Worm (Caenorhabditis elegans) whole organism, L4 larva: ENCODE results near the gene gop-1.

Source experiments
- F10B5.3 ChIP-seq: sonication (generic microtip); optimal IDR thresholded peaks from 2 replicates; lab custom pipeline; 2016; ENCODE audit warnings: mild to moderate bottlenecking, missing genetic modification characterization, missing compliant biosample characterization
- F26F4.8 ChIP-seq: fragments of 200-800 bp; sonication (Bioruptor generic); conservative IDR thresholded peaks from 2 replicates; pipeline ENCODE4 v1.3.6; 2022; ENCODE audit warnings: missing genetic modification characterization, missing compliant biosample characterization
- T20F7.1 ChIP-seq: fragments of 200-800 bp; sonication (Bioruptor generic); optimal IDR thresholded peaks from 2 replicates; lab custom pipeline; 2018; ENCODE audit warnings: mild to moderate bottlenecking, missing genetic modification characterization, missing compliant biosample characterization
- ZK337.2 ChIP-seq: fragments of 200-800 bp; sonication (Bioruptor generic); IDR thresholded peaks from 2 replicates; pipeline ENCODE4 v1.3.6; 2022; ENCODE audit warnings: missing genetic modification reagents, missing genetic modification characterization, missing compliant biosample characterization
- ZK546.5 ChIP-seq, 2 experiments: sonication (generic microtip); optimal IDR thresholded peaks; 2 replicates each; lab custom pipeline; 2017; ENCODE audit warnings: missing biosample characterization in 2 of 2, missing genetic modification characterization in 2 of 2
- aha-1 ChIP-seq: fragments of 150-350 bp; peaks from one replicate; lab custom pipeline; 2014; ENCODE audit warnings: missing biosample characterization, missing genetic modification characterization
- ama-1 ChIP-seq: fragments of 150-350 bp; optimal IDR thresholded peaks from 2 replicates; lab custom pipeline; 2014; ENCODE audit warnings: inconsistent platforms, mixed read lengths
- attf-4 ChIP-seq: sonication (generic microtip); optimal IDR thresholded peaks from 3 replicates; lab custom pipeline; 2017; ENCODE audit warnings: missing biosample characterization, missing genetic modification characterization
- ceh-44 ChIP-seq: fragments of 200-800 bp; sonication (Bioruptor generic); IDR thresholded peaks from 2 replicates; pipeline ENCODE4 v1.3.6; 2022; ENCODE audit warnings: missing genetic modification reagents, missing genetic modification characterization, missing compliant biosample characterization
- ceh-62 ChIP-seq: sonication (generic microtip); optimal IDR thresholded peaks from 2 replicates; lab custom pipeline; 2017; ENCODE audit warnings: missing biosample characterization, missing genetic modification characterization
- daf-8 ChIP-seq: fragments of 200-800 bp; sonication (Bioruptor generic); IDR thresholded peaks from 2 replicates; pipeline ENCODE4 v1.3.6; 2022; ENCODE audit warnings: missing genetic modification characterization, missing compliant biosample characterization
- dmd-6 ChIP-seq: fragments of 200-800 bp; sonication (Bioruptor generic); IDR thresholded peaks from 2 replicates; pipeline ENCODE4 v1.3.6; 2022; ENCODE audit warnings: missing genetic modification reagents, missing genetic modification characterization, missing compliant biosample characterization
- duxl-1 ChIP-seq: sonication (generic microtip); optimal IDR thresholded peaks from 2 replicates; lab custom pipeline; 2016; ENCODE audit warnings: mild to moderate bottlenecking, missing genetic modification characterization, moderate library complexity, missing compliant biosample characterization; ENCODE audit not compliant: poor library complexity
- dve-1 ChIP-seq: sonication (generic microtip); optimal IDR thresholded peaks from 2 replicates; lab custom pipeline; 2017; ENCODE audit warnings: antibody characterized with exemption, mild to moderate bottlenecking, missing genetic modification characterization, missing compliant biosample characterization; ENCODE audit not compliant: insufficient read depth
- egl-43 ChIP-seq: fragments of 200-800 bp; sonication (Bioruptor generic); IDR thresholded peaks from 2 replicates; pipeline ENCODE4 v1.3.6; 2022; ENCODE audit warnings: missing genetic modification reagents, missing genetic modification characterization, missing compliant biosample characterization
- fkh-10 ChIP-seq: fragments of 150-350 bp; optimal IDR thresholded peaks from 2 replicates; lab custom pipeline; 2014; ENCODE audit warnings: missing biosample characterization, missing genetic modification reagents, missing genetic modification characterization
- hif-1 ChIP-seq, 2 experiments: sonication (generic microtip); optimal IDR thresholded peaks; 2 replicates each; lab custom pipeline; 2016 to 2017; ENCODE audit warnings: missing compliant biosample characterization in 2 of 2, missing genetic modification characterization in 2 of 2, missing genetic modification reagents in 2 of 2, missing genotype in 2 of 2, mild to moderate bottlenecking in 1 of 2
- hlh-11 ChIP-seq: fragments of 200-800 bp; sonication (Bioruptor generic); optimal IDR thresholded peaks from 2 replicates; lab custom pipeline; 2018; ENCODE audit warnings: mild to moderate bottlenecking, missing genetic modification characterization, missing compliant biosample characterization
- lim-7 ChIP-seq: fragments of 200-800 bp; sonication (Bioruptor generic); IDR thresholded peaks from 2 replicates; pipeline ENCODE4 v1.3.6; 2022; ENCODE audit warnings: missing genetic modification characterization, missing compliant biosample characterization
- lin-39 ChIP-seq: fragments of 150-350 bp; optimal IDR thresholded peaks from 2 replicates; lab custom pipeline; 2014; ENCODE audit warnings: missing biosample characterization, missing genetic modification reagents, missing genetic modification characterization
- lsy-2 ChIP-seq, 2 experiments: fragments of 150-350 bp in 1 of 2; sonication (generic microtip) in 1 of 2; optimal IDR thresholded peaks; 2 replicates each; lab custom pipeline; 2014 to 2017; ENCODE audit warnings: missing biosample characterization in 2 of 2, missing genetic modification characterization in 2 of 2
- mdl-1 ChIP-seq, 2 experiments: fragments of 150-350 bp in 1 of 2; sonication (generic microtip) in 1 of 2; optimal IDR thresholded peaks; 2 replicates each; lab custom pipeline; 2014 to 2017; ENCODE audit warnings: missing biosample characterization in 2 of 2, missing genetic modification characterization in 2 of 2
- mep-1 ChIP-seq: fragments of 150-350 bp; sonication (generic microtip); optimal IDR thresholded peaks from 3 replicates; lab custom pipeline; 2014; ENCODE audit warnings: missing biosample characterization, missing genetic modification characterization
- nhr-11 ChIP-seq: fragments of 150-350 bp; optimal IDR thresholded peaks from 2 replicates; lab custom pipeline; 2014; ENCODE audit warnings: missing biosample characterization, missing genetic modification characterization
- nhr-237 ChIP-seq: sonication (generic microtip); optimal IDR thresholded peaks from 2 replicates; lab custom pipeline; 2017; ENCODE audit warnings: missing biosample characterization, missing genetic modification characterization
- nhr-25 ChIP-seq: sonication (generic microtip); optimal IDR thresholded peaks from 2 replicates; lab custom pipeline; 2017; ENCODE audit warnings: missing genetic modification characterization, mild to moderate bottlenecking, missing compliant biosample characterization, antibody characterized with exemption, moderate library complexity, borderline replicate concordance; ENCODE audit not compliant: insufficient read depth
- nhr-28 ChIP-seq: fragments of 150-350 bp; optimal IDR thresholded peaks from 2 replicates; lab custom pipeline; 2014; ENCODE audit warnings: missing biosample characterization, missing genetic modification characterization
- nhr-48 ChIP-seq: sonication (generic microtip); optimal IDR thresholded peaks from 2 replicates; lab custom pipeline; 2016; ENCODE audit warnings: mild to moderate bottlenecking, missing genetic modification characterization, missing compliant biosample characterization
- nhr-6 ChIP-seq: fragments of 150-350 bp; optimal IDR thresholded peaks from 2 replicates; lab custom pipeline; 2014; ENCODE audit warnings: missing biosample characterization, missing genetic modification characterization
- nhr-76 ChIP-seq: fragments of 150-350 bp; optimal IDR thresholded peaks from 2 replicates; lab custom pipeline; 2014; ENCODE audit warnings: missing biosample characterization, missing genetic modification characterization
- php-3 ChIP-seq: fragments of 200-800 bp; sonication (Bioruptor generic); IDR thresholded peaks from 2 replicates; pipeline ENCODE4 v1.3.6; 2022; ENCODE audit warnings: missing genetic modification reagents, missing genetic modification characterization, missing compliant biosample characterization
- pqm-1 ChIP-seq: sonication (generic microtip); optimal IDR thresholded peaks from 2 replicates; lab custom pipeline; 2017; ENCODE audit warnings: missing biosample characterization, missing genetic modification characterization
- saeg-2 ChIP-seq: fragments of 200-800 bp; sonication (Bioruptor generic); IDR thresholded peaks from 2 replicates; pipeline ENCODE4 v1.3.6; 2022; ENCODE audit warnings: missing genetic modification reagents, missing genetic modification characterization, missing compliant biosample characterization
- snpc-4 ChIP-seq: fragments of 150-350 bp; optimal IDR thresholded peaks from 2 replicates; lab custom pipeline; 2014; ENCODE audit warnings: missing biosample characterization, missing genetic modification characterization
- spr-3 ChIP-seq: fragments of 200-800 bp; sonication (Bioruptor generic); optimal IDR thresholded peaks from 2 replicates; lab custom pipeline; 2018; ENCODE audit warnings: mild to moderate bottlenecking, missing genetic modification characterization, missing compliant biosample characterization
- tra-1 ChIP-seq: fragments of 200-800 bp; sonication (Bioruptor generic); IDR thresholded peaks from 2 replicates; pipeline ENCODE4 v1.3.6; 2022; ENCODE audit warnings: missing genetic modification reagents, missing genetic modification characterization, missing compliant biosample characterization
- unc-130 ChIP-seq: sonication (generic microtip); optimal IDR thresholded peaks from 2 replicates; lab custom pipeline; 2016; ENCODE audit warnings: missing genetic modification reagents, missing genetic modification characterization, missing compliant biosample characterization
- unc-62 ChIP-seq, 3 experiments: fragments of 150-350 bp in 1 of 3; sonication (generic microtip); optimal IDR thresholded peaks in 2 of 3; peaks in 1 of 3; 1 replicate in 1 of 3; 2 replicates in 2 of 3; lab custom pipeline; 2014 to 2017; ENCODE audit warnings: missing biosample characterization in 3 of 3, missing genetic modification characterization in 3 of 3, missing genetic modification reagents in 3 of 3, missing genotype in 1 of 3
- ztf-11 ChIP-seq: fragments of 150-350 bp; optimal IDR thresholded peaks from 2 replicates; lab custom pipeline; 2014; ENCODE audit warnings: missing biosample characterization, missing genetic modification characterization

The gop-1 gene

DNA sequence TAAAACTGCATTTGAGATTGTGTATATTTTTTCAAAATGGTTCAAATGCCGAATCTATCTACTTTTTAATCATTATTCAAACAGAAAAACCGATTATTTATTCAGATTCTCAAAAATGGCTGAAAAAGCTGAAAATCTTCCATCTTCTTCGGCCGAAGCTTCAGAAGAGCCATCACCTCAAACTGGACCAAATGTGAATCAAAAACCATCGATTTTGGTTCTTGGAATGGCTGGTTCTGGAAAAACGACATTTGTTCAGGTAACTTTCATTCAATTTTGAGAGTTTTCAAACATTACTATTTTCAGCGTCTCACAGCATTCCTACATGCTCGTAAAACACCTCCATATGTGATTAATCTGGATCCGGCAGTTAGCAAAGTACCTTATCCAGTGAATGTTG is 4.7 kb downstream of the gop-1 start, which contains the start of gene gop-2:
TSS of gene gop-2 (plus strand) at position 106 of the 400 bp plus-strand sequence.
- TF ChIP-seq ama-1 (lab: Kevin White, UChicago) (peak; percentile 24), unc-130 (GFP tag; lab: Kevin White, UChicago) (no peak), unc-62 (GFP tag; optimal IDR thresholded peaks at IDR 0.05 in 1 of 2; lab: Kevin White, UChicago) (peak in 1 of 2 experiments; percentile 92), unc-62 (tag; optimal IDR thresholded peaks at IDR 0.05; lab: Kevin White, UChicago) (no peak)
- TF ChIP-seq, all 104 proteins: peak for 2

DNA sequence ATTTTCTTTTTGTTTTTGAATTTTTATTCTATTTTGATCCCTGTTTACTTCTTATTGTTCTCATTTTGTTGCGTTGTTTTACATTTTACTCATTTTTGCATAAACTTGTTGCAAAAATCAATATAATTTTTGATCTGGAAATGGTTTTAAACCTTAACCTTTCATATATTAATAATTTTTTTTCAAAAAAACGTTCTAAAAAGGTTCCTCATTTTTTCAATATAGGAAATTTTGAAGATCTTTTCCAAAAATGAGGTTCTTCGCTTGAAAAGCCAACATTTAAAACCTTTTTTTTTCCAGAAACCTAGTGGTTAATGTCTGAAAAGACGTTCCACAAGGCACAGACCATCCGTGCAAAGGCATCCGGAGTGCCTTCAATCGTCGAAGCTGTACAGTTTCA is 6.2 kb downstream of the gop-1 start, which contains the start of gene gop-3:
TSS of gene gop-3 (plus strand) at position 301 of the 400 bp plus-strand sequence.
- TF ChIP-seq F10B5.3 (tag; lab: Kevin White, UChicago) (no peak), nhr-11 (no peak), T20F7.1 (GFP tag; lab: Kevin White, UChicago) (no peak), ZK546.5 (tag; optimal IDR thresholded peaks at IDR 0.05; lab: Kevin White, UChicago) (no peak), nhr-76 (tag; lab: Kevin White, UChicago) (no peak), F26F4.8 (GFP tag; lab: Robert Waterston, UW) (no peak), nhr-25 (tag; lab: Kevin White, UChicago) (no peak), ztf-11 (no peak), tra-1 (GFP tag; lab: Robert Waterston, UW) (no peak)

DNA sequence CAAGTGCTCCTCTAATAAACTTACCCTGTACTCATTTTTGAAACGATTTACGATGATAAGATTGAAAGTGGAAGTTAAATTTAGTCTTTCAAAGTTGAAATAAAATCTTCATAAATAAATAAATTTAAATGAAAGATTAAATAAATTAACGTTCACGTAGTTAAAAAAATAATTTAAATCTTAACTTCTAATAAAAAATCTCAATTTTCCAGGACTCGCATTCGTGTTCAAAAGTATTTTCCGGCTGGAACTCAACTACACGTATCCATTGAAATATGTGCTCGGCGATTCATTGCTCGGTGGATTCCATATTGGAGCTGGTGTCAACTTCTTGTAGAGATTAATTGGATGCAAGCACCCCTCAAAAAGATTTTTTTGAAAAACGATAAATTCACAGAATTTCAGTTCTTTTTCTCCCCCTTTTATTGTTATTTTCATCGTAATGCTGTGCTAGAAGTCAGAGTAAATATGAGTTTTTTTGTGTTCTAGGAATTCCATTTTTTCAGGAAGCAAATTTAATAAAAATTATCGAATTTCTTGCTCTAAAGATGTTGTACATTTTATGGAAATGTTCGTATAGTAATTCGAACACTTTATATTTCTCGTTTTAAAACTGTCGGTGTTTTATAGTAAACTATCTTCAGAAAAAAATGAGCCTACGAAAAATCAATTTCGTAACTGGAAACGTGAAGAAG is 9.2 kb downstream of the gop-1 start, which contains the start of the genes C34E10.9 and hap-1:
TSS of gene C34E10.9 (minus strand) at position 101 of the 695 bp plus-strand sequence.
TSS of gene hap-1 (plus strand) at position 645 of the 695 bp plus-strand sequence.
- TF ChIP-seq lim-7 (GFP tag; lab: Robert Waterston, UW): no peak
- no peak for TF ChIP-seq mep-1 (tag; lab: Kevin White, UChicago)
- no peak for TF ChIP-seq nhr-6 (tag; lab: Kevin White, UChicago)
- TF ChIP-seq ztf-11: no peak
- no peak for TF ChIP-seq snpc-4
- no peak for TF ChIP-seq F26F4.8 (GFP tag; lab: Robert Waterston, UW)
- TF ChIP-seq attf-4: no peak

DNA sequence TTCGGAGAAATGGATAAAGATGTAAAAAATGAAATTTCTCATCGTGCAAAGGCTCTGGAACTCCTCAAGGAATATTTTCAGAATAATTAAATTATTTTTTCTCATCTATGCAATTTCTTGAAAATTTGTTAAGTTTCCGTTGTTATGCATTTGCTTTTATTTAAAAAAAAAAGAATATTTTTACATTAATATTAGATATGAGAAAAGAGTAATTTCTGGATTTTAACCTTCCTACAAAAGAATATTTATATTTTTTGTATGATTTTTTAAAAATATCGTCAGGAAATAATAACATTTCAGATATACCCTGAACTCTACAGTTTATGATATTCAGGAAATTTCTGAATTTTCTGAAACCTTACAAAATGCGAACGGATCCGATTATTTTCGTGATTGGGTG is 10.6 kb downstream of the gop-1 start, which contains the start of gene gro-1:
TSS of gene gro-1 (plus strand) at position 301 of the 400 bp plus-strand sequence.
- no peak for TF ChIP-seq ceh-44 (GFP tag; lab: Robert Waterston, UW)
- TF ChIP-seq unc-62 (GFP tag; optimal IDR thresholded peaks at IDR 0.05 in 1 of 2; lab: Kevin White, UChicago): peak in 1 of 2 experiments; percentile 17
- no peak for TF ChIP-seq unc-62 (tag; optimal IDR thresholded peaks at IDR 0.05; lab: Kevin White, UChicago)
- TF ChIP-seq dmd-6 (GFP tag; lab: Robert Waterston, UW): no peak
- TF ChIP-seq lin-39 (tag; lab: Kevin White, UChicago): no peak
- TF ChIP-seq lsy-2 (tag; optimal IDR thresholded peaks at IDR 0.05; lab: Kevin White, UChicago): no peak
- TF ChIP-seq fkh-10 (GFP tag; lab: Kevin White, UChicago): no peak
- no peak for TF ChIP-seq nhr-11
- no peak for TF ChIP-seq saeg-2 (GFP tag; lab: Robert Waterston, UW)

DNA sequence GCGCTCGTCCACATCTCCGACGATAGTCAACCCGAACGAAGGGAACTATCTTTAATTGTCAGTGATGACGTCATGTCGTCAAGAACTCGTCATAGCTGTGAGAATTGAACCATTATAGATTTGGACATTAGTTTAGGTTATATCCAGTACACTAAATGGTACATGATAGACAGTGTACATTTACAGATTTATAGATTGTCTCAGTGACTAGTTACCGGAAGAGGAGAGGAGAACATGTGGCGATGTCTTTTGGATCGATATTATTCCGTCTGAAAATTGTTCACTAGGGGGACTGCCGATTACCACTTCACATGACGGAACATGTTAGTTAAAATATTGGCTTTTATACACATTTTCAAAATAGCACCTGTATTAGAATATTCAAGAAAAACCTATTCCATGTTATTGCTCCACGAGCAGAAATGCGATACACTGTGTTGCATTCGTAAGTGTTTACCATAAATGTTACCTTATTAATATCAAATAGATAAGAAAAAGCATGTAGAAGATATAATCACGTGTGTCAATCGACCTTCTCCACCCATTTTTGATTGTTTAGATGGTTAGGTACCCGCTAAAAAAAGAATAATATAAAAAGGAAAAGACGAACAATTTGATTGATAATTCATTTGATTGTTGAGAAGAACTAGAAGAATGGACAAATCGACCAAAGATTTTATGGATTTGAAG is 13.1 kb downstream of the gop-1 start, which contains the start of gene ZC395.5:
TSS of gene ZC395.5 (plus strand) at position 632 of the 690 bp plus-strand sequence.
- TF ChIP-seq lsy-2 (tag; optimal IDR thresholded peaks at IDR 0.05; lab: Kevin White, UChicago) (no peak), dve-1 (peak; percentile 81), nhr-237 (tag; lab: Kevin White, UChicago) (no peak), unc-62 (GFP tag; optimal IDR thresholded peaks at IDR 0.05 in 1 of 2; lab: Kevin White, UChicago) (peak in 1 of 2 experiments; percentile 86), unc-62 (tag; optimal IDR thresholded peaks at IDR 0.05; lab: Kevin White, UChicago) (no peak), hif-1 (tag; optimal IDR thresholded peaks at IDR 0.05; lab: Kevin White, UChicago) (no peak), T20F7.1 (GFP tag; lab: Kevin White, UChicago) (peak; percentile 10), ZK337.2 (no peak), pqm-1 (peak; percentile 54), nhr-48 (tag; lab: Kevin White, UChicago) (no peak), php-3 (GFP tag; lab: Robert Waterston, UW) (0 out of 2 replicates have a peak, but pooled peaks have one; percentile 44), mdl-1 (tag; optimal IDR thresholded peaks at IDR 0.05; lab: Kevin White, UChicago) (peak in 1 of 2 experiments; percentile 27), ceh-44 (GFP tag; lab: Robert Waterston, UW) (no peak), hlh-11 (peak; percentile 23), egl-43 (GFP tag; lab: Robert Waterston, UW) (no peak), spr-3 (GFP tag; lab: Kevin White, UChicago) (no peak), duxl-1 (tag; lab: Kevin White, UChicago) (no peak), nhr-28 (peak; percentile 12), daf-8 (no peak), ceh-62 (tag; lab: Kevin White, UChicago) (no peak), aha-1 (no peak)
